Fruit fly (Drosophila melanogaster) whole organism, embryonic: ENCODE results near the gene Syx13.

Experiments
- Aef1 ChIP-seq: fragments of 200-800 bp; sonication (Bioruptor generic); IDR thresholded peaks from 3 replicates; pipeline ENCODE4 v1.3.6; 2022; ENCODE audit warnings: missing biosample characterization, missing genetic modification characterization
- CG10979 ChIP-seq: fragments of 200-800 bp; sonication (Bioruptor generic); optimal IDR thresholded peaks from 2 replicates; lab custom pipeline; 2018; ENCODE audit warnings: missing biosample characterization, mild to moderate bottlenecking, missing genetic modification characterization, moderate library complexity
- CG12391 ChIP-seq: fragments of 200-800 bp; sonication (Bioruptor generic); optimal IDR thresholded peaks from 3 replicates; lab custom pipeline; 2018; ENCODE audit warnings: missing biosample characterization, mild to moderate bottlenecking, missing genetic modification characterization, moderate library complexity
- CG13424 ChIP-seq: fragments of 200-800 bp; sonication (Bioruptor generic); optimal IDR thresholded peaks from 2 replicates; lab custom pipeline; 2019; ENCODE audit warnings: missing biosample characterization, mild to moderate bottlenecking, missing genetic modification characterization, moderate library complexity
- CG14050 ChIP-seq: fragments of 200-800 bp; sonication (Bioruptor generic); IDR thresholded peaks from 3 replicates; pipeline ENCODE4 v1.3.6; 2022; ENCODE audit warnings: missing biosample characterization, missing genetic modification characterization
- CG2199 ChIP-seq: fragments of 200-800 bp; sonication (Bioruptor generic); IDR thresholded peaks from 3 replicates; pipeline ENCODE4 v1.3.6; 2022; ENCODE audit warnings: missing biosample characterization, missing genetic modification characterization
- CG2712 ChIP-seq: fragments of 200-800 bp; optimal IDR thresholded peaks from 3 replicates; lab custom pipeline; 2019; ENCODE audit warnings: missing biosample characterization, mild to moderate bottlenecking, missing genetic modification characterization, moderate library complexity
- CG3838 ChIP-seq: fragments of 200-800 bp; sonication (Bioruptor generic); optimal IDR thresholded peaks from 3 replicates; lab custom pipeline; 2016; ENCODE audit warnings: missing biosample characterization, missing genetic modification characterization
- CG4820 ChIP-seq: fragments of 200-800 bp; sonication (Bioruptor generic); optimal IDR thresholded peaks from 3 replicates; lab custom pipeline; 2016; ENCODE audit warnings: missing biosample characterization, missing genetic modification characterization
- CG4854 ChIP-seq: fragments of 200-800 bp; sonication (Bioruptor generic); optimal IDR thresholded peaks from 2 replicates; lab custom pipeline; 2016; ENCODE audit warnings: missing biosample characterization, missing genetic modification characterization, inconsistent platforms
- CG8290 ChIP-seq, 3 experiments: fragments of 200-800 bp; sonication (Bioruptor generic); optimal IDR thresholded peaks; 2 replicates each; lab custom pipeline; 2016 to 2019; ENCODE audit warnings: missing biosample characterization in 3 of 3, missing genetic modification characterization in 3 of 3, mild to moderate bottlenecking in 2 of 3, moderate library complexity in 1 of 3
- CG8478 ChIP-seq: fragments of >200 bp; optimal IDR thresholded peaks from 2 replicates; lab custom pipeline; 2018
- Hr78 ChIP-seq, 2 experiments: fragments of 200-800 bp in 1 of 2; fragments of >200 bp in 1 of 2; sonication (Bioruptor generic) in 1 of 2; optimal IDR thresholded peaks; 2 replicates each; lab custom pipeline; 2017 to 2019; ENCODE audit warnings: missing biosample characterization in 2 of 2, missing genetic modification characterization in 2 of 2, mild to moderate bottlenecking in 1 of 2, moderate library complexity in 1 of 2
- Med ChIP-seq: fragments of 200-800 bp; sonication (Bioruptor generic); peaks from one replicate; lab custom pipeline; 2016; ENCODE audit warnings: missing biosample characterization, missing genetic modification characterization, mild to moderate bottlenecking, inconsistent platforms, moderate library complexity
- Optix ChIP-seq: fragments of 200-800 bp; sonication (Bioruptor generic); IDR thresholded peaks from 3 replicates; pipeline ENCODE4 v1.3.6; 2022; ENCODE audit warnings: missing biosample characterization, missing genetic modification characterization
- Sox102F ChIP-seq: fragments of 200-800 bp; sonication (Bioruptor generic); optimal IDR thresholded peaks from 2 replicates; lab custom pipeline; 2018; ENCODE audit warnings: missing biosample characterization, mild to moderate bottlenecking, missing genetic modification characterization, moderate library complexity
- ac ChIP-seq: fragments of 200-800 bp; sonication (Bioruptor generic); optimal IDR thresholded peaks from 3 replicates; lab custom pipeline; 2017; ENCODE audit warnings: missing biosample characterization, mild to moderate bottlenecking, missing genetic modification characterization
- al ChIP-seq: fragments of 200-800 bp; sonication (Bioruptor generic); IDR thresholded peaks from 2 replicates; pipeline ENCODE4 v1.3.6; 2022; ENCODE audit warnings: missing biosample characterization, missing genetic modification characterization
- ato ChIP-seq: fragments of 200-800 bp; sonication (Bioruptor generic); IDR thresholded peaks from 2 replicates; pipeline ENCODE4 v1.3.6; 2022; ENCODE audit warnings: missing biosample characterization, missing genetic modification characterization; ENCODE audit not compliant: partially characterized antibody
- fu2 ChIP-seq: fragments of 200-800 bp; sonication (Bioruptor generic); optimal IDR thresholded peaks from 2 replicates; lab custom pipeline; 2016; ENCODE audit warnings: missing biosample characterization, missing genetic modification characterization
- gce ChIP-seq: fragments of 200-800 bp; sonication (Bioruptor generic); IDR thresholded peaks from 3 replicates; pipeline ENCODE4 v1.3.6; 2022; ENCODE audit warnings: missing biosample characterization, missing genetic modification characterization
- gcm2 ChIP-seq: fragments of 200-800 bp; sonication (Bioruptor generic); optimal IDR thresholded peaks from 2 replicates; lab custom pipeline; 2016; ENCODE audit warnings: missing biosample characterization, missing genetic modification characterization
- gsb-n ChIP-seq: fragments of 200-800 bp; sonication (Bioruptor generic); optimal IDR thresholded peaks from 3 replicates; lab custom pipeline; 2018; ENCODE audit warnings: missing biosample characterization, mild to moderate bottlenecking, missing genetic modification characterization
- kni ChIP-seq: fragments of 200-800 bp; sonication (Bioruptor generic); optimal IDR thresholded peaks from 3 replicates; lab custom pipeline; 2017; ENCODE audit warnings: mild to moderate bottlenecking, missing biosample characterization, missing genetic modification reagents, missing genetic modification characterization
- mld ChIP-seq: fragments of 200-800 bp; sonication (Bioruptor generic); IDR thresholded peaks from 3 replicates; pipeline ENCODE4 v1.3.6; 2022; ENCODE audit warnings: missing biosample characterization, missing genetic modification characterization; ENCODE audit not compliant: partially characterized antibody
- oc ChIP-seq: fragments of 200-800 bp; sonication (Bioruptor generic); optimal IDR thresholded peaks from 2 replicates; lab custom pipeline; 2018; ENCODE audit warnings: missing biosample characterization, mild to moderate bottlenecking, missing genetic modification characterization, moderate library complexity
- pros ChIP-seq: fragments of 200-800 bp; sonication (Bioruptor generic); optimal IDR thresholded peaks from 3 replicates; lab custom pipeline; 2019; ENCODE audit warnings: missing biosample characterization, mild to moderate bottlenecking, missing genetic modification characterization, moderate library complexity
- psq ChIP-seq: fragments of 200-800 bp; sonication (Bioruptor generic); optimal IDR thresholded peaks from 2 replicates; lab custom pipeline; 2017; ENCODE audit warnings: missing biosample characterization, missing genetic modification characterization
- sens ChIP-seq: fragments of 200-800 bp; sonication (Bioruptor generic); peaks from one replicate; lab custom pipeline; 2016; ENCODE audit warnings: missing biosample characterization, missing genetic modification characterization
- sob ChIP-seq: fragments of 200-800 bp; sonication (Bioruptor generic); IDR thresholded peaks from 2 replicates; pipeline ENCODE4 v1.3.6; 2022; ENCODE audit warnings: missing biosample characterization, missing genetic modification characterization
- ssp ChIP-seq: fragments of 200-800 bp; sonication (Bioruptor generic); IDR thresholded peaks from 2 replicates; pipeline ENCODE4 v1.3.6; 2022; ENCODE audit warnings: missing biosample characterization, missing genetic modification characterization
- twi ChIP-seq: fragments of 200-800 bp; optimal IDR thresholded peaks from 2 replicates; lab custom pipeline; 2019; ENCODE audit warnings: missing biosample characterization, mild to moderate bottlenecking, missing genetic modification characterization, moderate library complexity
- vvl ChIP-seq: fragments of 200-800 bp; sonication (Bioruptor generic); IDR thresholded peaks from 2 replicates; pipeline ENCODE4 v1.3.6; 2022; ENCODE audit warnings: missing biosample characterization, missing genetic modification characterization
- zf30C ChIP-seq: fragments of 200-800 bp; sonication (Bioruptor generic); optimal IDR thresholded peaks from 3 replicates; lab custom pipeline; 2018; ENCODE audit warnings: missing biosample characterization, mild to moderate bottlenecking, missing genetic modification characterization

Syx13 gene

DNA sequence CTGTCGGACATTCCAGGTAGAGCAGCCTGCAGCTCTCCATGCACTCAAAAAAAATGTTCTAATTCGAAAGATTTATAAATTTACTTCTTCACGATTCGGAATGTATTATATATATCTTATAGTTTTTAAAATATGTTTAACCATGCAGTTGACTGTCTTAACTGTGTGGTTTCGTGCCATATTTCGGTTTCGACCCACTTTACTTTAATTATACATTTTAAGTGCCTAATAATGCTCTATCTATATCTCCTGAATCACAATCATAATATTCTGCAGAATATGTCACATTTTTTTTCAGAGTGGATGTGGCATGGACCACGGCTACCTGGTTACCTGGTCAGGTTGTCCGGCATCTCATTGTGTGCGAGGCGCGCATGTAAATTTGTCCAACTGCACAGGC is 5.4 kb downstream of the Syx13 start (continued):
- TF ChIP-seq psq (GFP tag; lab: Kevin White, UChicago) (no peak), fu2 (GFP tag; lab: Kevin White, UChicago) (no peak), zf30C (GFP tag; lab: Kevin White, UChicago) (peak; percentile 84), CG2712 (tag; lab: Kevin White, UChicago) (peak; percentile 55), CG4820 (no peak), ssp (GFP tag; lab: Robert Waterston, UW) (no peak), CG10979 (tag; lab: Kevin White, UChicago) (peak; percentile 52), CG13424 (tag; lab: Kevin White, UChicago) (no peak)
- TF ChIP-seq, all 482 proteins: peak for 38

- no peak for TF ChIP-seq gcm2 (GFP tag; lab: Kevin White, UChicago)
- TF ChIP-seq Med (GFP tag; lab: Kevin White, UChicago): no peak
- TF ChIP-seq CG14050 (GFP tag; lab: Robert Waterston, UW): no peak
- TF ChIP-seq CG8478 (lab: Kevin White, UChicago): no peak
- peak; percentile 39 for TF ChIP-seq gsb-n (tag; lab: Kevin White, UChicago)
- no peak for TF ChIP-seq CG12391 (tag; lab: Kevin White, UChicago)
- TF ChIP-seq ato (GFP tag; lab: Robert Waterston, UW): 0 out of 2 replicates have a peak, but pooled peaks have one; percentile 26
- 0 out of 3 replicates have a peak, but pooled peaks have one; percentile 7 for TF ChIP-seq Optix (GFP tag; lab: Robert Waterston, UW)
- TF ChIP-seq sob (GFP tag; lab: Robert Waterston, UW): no peak
- no peak for TF ChIP-seq mld (GFP tag; lab: Robert Waterston, UW)
- no peak for TF ChIP-seq Hr78 (GFP tag; optimal IDR thresholded peaks at IDR 0.05; lab: Kevin White, UChicago)
- peak; percentile 51 for TF ChIP-seq oc (tag; lab: Kevin White, UChicago)
- TF ChIP-seq CG4854 (GFP tag; lab: Kevin White, UChicago): no peak
- peak; percentile 58; the same call in 1 of the 3 replicates for TF ChIP-seq CG2199 (GFP tag; lab: Robert Waterston, UW)
- TF ChIP-seq ac (GFP tag; lab: Kevin White, UChicago): peak; percentile 57
- peak; percentile 43 for TF ChIP-seq kni
- TF ChIP-seq Sox102F (GFP tag; lab: Kevin White, UChicago): no peak
- TF ChIP-seq Aef1 (GFP tag; lab: Robert Waterston, UW): no peak
- peak; percentile 66 for TF ChIP-seq sens (GFP tag; lab: Kevin White, UChicago)
- no peak for TF ChIP-seq pros
- no peak for TF ChIP-seq al (GFP tag; lab: Robert Waterston, UW)
- TF ChIP-seq vvl: 0 out of 2 replicates have a peak, but pooled peaks have one; percentile 15
- no peak for TF ChIP-seq CG3838 (GFP tag; lab: Kevin White, UChicago)
These were observed 6.5 kb downstream of the Syx13 start for dm6 chr3L:13050675-13051202.

- TF ChIP-seq mld (GFP tag; lab: Robert Waterston, UW) (no peak), twi (tag; lab: Kevin White, UChicago) (peak; percentile 94)
These were observed 14.2 kb downstream of the Syx13 start for dm6 chr3L:13058429-13058828.

dm6 chr3L:13061322-13061809 is 17.1 kb downstream of the Syx13 start, which contains the start of the genes CG14115 and CG34428:
Gene CG14115 (minus strand): TSS chr3L:13061422.
Gene CG34428 (plus strand): TSS chr3L:13061759.
- TF ChIP-seq gce (0 out of 3 replicates have a peak, but pooled peaks have one; percentile 17), CG8290 (GFP tag; optimal IDR thresholded peaks at IDR 0.05; lab: Kevin White, UChicago) (no peak), CG8290 (tag; optimal IDR thresholded peaks at IDR 0.05; lab: Kevin White, UChicago) (no peak)
